Worm (Caenorhabditis elegans) whole organism, young adult: ENCODE data around the gene ify-1.

Source experiments
- B0035.1 ChIP-seq: sonication (generic microtip); optimal IDR thresholded peaks from 2 replicates; lab custom pipeline; 2016; ENCODE audit warnings: missing genetic modification characterization, mild to moderate bottlenecking, missing compliant biosample characterization, missing genotype, missing genetic modification reagents
- Y53F4B.3 ChIP-seq: fragments of 200-800 bp; sonication (Bioruptor generic); IDR thresholded peaks from 2 replicates; pipeline ENCODE4 v1.3.6; 2022; ENCODE audit warnings: missing genetic modification reagents, missing genetic modification characterization, missing compliant biosample characterization
- akir-1 ChIP-seq: fragments of 200-800 bp; sonication (Bioruptor generic); optimal IDR thresholded peaks from 2 replicates; lab custom pipeline; 2018; ENCODE audit warnings: mild to moderate bottlenecking, missing genetic modification characterization, moderate library complexity, missing compliant biosample characterization
- ama-1 ChIP-seq, 3 experiments: fragments of 150-350 bp in 1 of 3; sonication (generic microtip) in 2 of 3; optimal IDR thresholded peaks; 2 replicates each; lab custom pipeline; 2014 to 2018; ENCODE audit warnings: missing biosample characterization in 2 of 3, missing genetic modification characterization in 2 of 3, missing genetic modification reagents in 2 of 3
- athp-1 ChIP-seq: sonication (generic microtip); optimal IDR thresholded peaks from 2 replicates; lab custom pipeline; 2017; ENCODE audit warnings: mild to moderate bottlenecking, missing genetic modification characterization, missing compliant biosample characterization
- bed-1 ChIP-seq: fragments of 200-800 bp; sonication (Bioruptor generic); IDR thresholded peaks from 2 replicates; pipeline ENCODE4 v1.3.6; 2022; ENCODE audit warnings: missing genetic modification reagents, missing genetic modification characterization, missing compliant biosample characterization
- gei-17 ChIP-seq: fragments of 200-800 bp; sonication (Bioruptor generic); optimal IDR thresholded peaks from 2 replicates; lab custom pipeline; 2018; ENCODE audit warnings: mild to moderate bottlenecking, missing genetic modification characterization, missing compliant biosample characterization
- hmg-20 ChIP-seq: fragments of 200-800 bp; sonication (Bioruptor generic); IDR thresholded peaks from 2 replicates; pipeline ENCODE4 v1.3.6; 2022; ENCODE audit warnings: missing genetic modification reagents, missing genetic modification characterization, missing compliant biosample characterization
- madf-8 ChIP-seq: fragments of 200-800 bp; sonication (Bioruptor generic); conservative IDR thresholded peaks from 2 replicates; pipeline ENCODE4 v1.3.6; 2022; ENCODE audit warnings: missing genetic modification reagents, missing genetic modification characterization, missing compliant biosample characterization
- mcd-1 ChIP-seq: fragments of 200-800 bp; sonication (Bioruptor generic); IDR thresholded peaks from 2 replicates; pipeline ENCODE4 v1.3.6; 2022; ENCODE audit warnings: missing genetic modification reagents, missing genetic modification characterization, missing compliant biosample characterization
- snpc-1.3 ChIP-seq: sonication (generic microtip); optimal IDR thresholded peaks from 2 replicates; lab custom pipeline; 2017; ENCODE audit warnings: missing genetic modification characterization, mild to moderate bottlenecking, missing compliant biosample characterization, antibody characterized with exemption, moderate library complexity, missing genotype, missing genetic modification reagents; ENCODE audit not compliant: insufficient read depth
- somi-1 ChIP-seq: fragments of 200-800 bp; sonication (Bioruptor generic); optimal IDR thresholded peaks from 2 replicates; lab custom pipeline; 2018; ENCODE audit warnings: mild to moderate bottlenecking, missing genetic modification characterization, missing compliant biosample characterization
- unc-130 ChIP-seq: sonication (generic microtip); optimal IDR thresholded peaks from 2 replicates; lab custom pipeline; 2016; ENCODE audit warnings: missing genetic modification reagents, missing genetic modification characterization, missing compliant biosample characterization
- unc-62 ChIP-seq: fragments of 150-350 bp; optimal IDR thresholded peaks from 2 replicates; lab custom pipeline; 2014; ENCODE audit warnings: missing biosample characterization, missing genetic modification reagents, missing genetic modification characterization

DNA sequence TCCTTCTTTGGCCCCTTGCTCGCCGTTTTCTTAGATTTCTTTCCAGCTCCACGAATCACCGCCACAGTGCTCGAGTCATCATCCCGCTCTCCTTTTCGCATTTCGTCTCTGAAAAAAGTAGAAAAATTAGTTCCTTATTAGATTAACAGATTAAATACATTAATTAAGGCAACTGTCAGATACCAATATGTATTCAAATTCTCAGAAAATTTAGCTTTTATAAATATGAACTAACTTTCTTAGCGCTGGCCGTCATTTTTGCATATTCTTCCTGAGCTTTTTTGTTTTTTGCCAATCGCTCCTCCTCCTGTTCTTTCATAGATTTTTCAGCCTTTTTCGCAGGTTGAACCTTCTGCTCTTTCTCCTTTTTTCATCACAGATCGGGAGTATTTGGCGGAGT is 44.7 kb upstream of the ify-1 start, which contains the start of gene C04G6.6:
- TF ChIP-seq unc-62 (GFP tag; lab: Kevin White, UChicago) (no peak), B0035.1 (no peak), athp-1 (tag; lab: Kevin White, UChicago) (no peak), somi-1 (GFP tag; lab: Kevin White, UChicago) (no peak), unc-130 (GFP tag; lab: Kevin White, UChicago) (no peak), akir-1 (no peak), bed-1 (GFP tag; lab: Robert Waterston, UW) (no peak), madf-8 (GFP tag; lab: Robert Waterston, UW) (no peak), ama-1 (optimal IDR thresholded peaks at IDR 0.05; lab: Kevin White, UChicago) (no peak), ama-1 (GFP tag; optimal IDR thresholded peaks at IDR 0.05; lab: Kevin White, UChicago) (no peak), snpc-1.3 (no peak), mcd-1 (GFP tag; lab: Robert Waterston, UW) (no peak), gei-17 (GFP tag; lab: Kevin White, UChicago) (no peak), hmg-20 (GFP tag; lab: Robert Waterston, UW) (no peak), Y53F4B.3 (GFP tag; lab: Robert Waterston, UW) (no peak)
